Worm (Caenorhabditis elegans) whole organism, late embryonic: ENCODE results near the gene hsp-17.
A peak's percentile ranks its signal among the peaks of the same experiment; 100 is the strongest.

Experiments
- C38D4.7 ChIP-seq: fragments of 200-800 bp; sonication (Bioruptor generic); optimal IDR thresholded peaks from 2 replicates; lab custom pipeline; 2018; ENCODE audit warnings: mild to moderate bottlenecking, missing genetic modification characterization, moderate library complexity, missing compliant biosample characterization
- K02D7.2 ChIP-seq: sonication (generic microtip); optimal IDR thresholded peaks from 2 replicates; lab custom pipeline; 2017; ENCODE audit warnings: mild to moderate bottlenecking, missing genetic modification characterization, missing compliant biosample characterization
- T23F11.4 ChIP-seq: fragments of 200-800 bp; sonication (Bioruptor generic); optimal IDR thresholded peaks from 2 replicates; lab custom pipeline; 2018; ENCODE audit warnings: mild to moderate bottlenecking, missing genetic modification characterization, missing compliant biosample characterization
- Y22D7AL.16 ChIP-seq: sonication (generic microtip); optimal IDR thresholded peaks from 2 replicates; lab custom pipeline; 2016; ENCODE audit warnings: missing genetic modification characterization, missing compliant biosample characterization
- ahr-1 ChIP-seq: sonication (generic microtip); optimal IDR thresholded peaks from 2 replicates; lab custom pipeline; 2016; ENCODE audit warnings: missing genetic modification characterization, missing compliant biosample characterization
- ama-1 ChIP-seq: fragments of 150-350 bp; optimal IDR thresholded peaks from 2 replicates; lab custom pipeline; 2014
- ceh-18 ChIP-seq: sonication (generic microtip); optimal IDR thresholded peaks from 2 replicates; lab custom pipeline; 2016; ENCODE audit warnings: missing genetic modification characterization, missing compliant biosample characterization
- ceh-19 ChIP-seq: fragments of 200-800 bp; sonication (Bioruptor generic); optimal IDR thresholded peaks from 2 replicates; lab custom pipeline; 2018; ENCODE audit warnings: mild to moderate bottlenecking, missing genetic modification characterization, missing compliant biosample characterization
- ceh-2 ChIP-seq: sonication (generic microtip); optimal IDR thresholded peaks from 2 replicates; lab custom pipeline; 2016; ENCODE audit warnings: missing genotype, missing genetic modification characterization, missing compliant biosample characterization
- ceh-24 ChIP-seq: sonication (generic microtip); optimal IDR thresholded peaks from 2 replicates; lab custom pipeline; 2016; ENCODE audit warnings: mild to moderate bottlenecking, missing genetic modification characterization, missing compliant biosample characterization
- ceh-34 ChIP-seq: sonication (generic microtip); optimal IDR thresholded peaks from 2 replicates; lab custom pipeline; 2016; ENCODE audit warnings: mild to moderate bottlenecking, missing genetic modification characterization, missing compliant biosample characterization
- ceh-45 ChIP-seq: fragments of 200-800 bp; sonication (Bioruptor generic); IDR thresholded peaks from 2 replicates; pipeline ENCODE4 v1.3.6; 2022; ENCODE audit warnings: missing genetic modification reagents, missing genetic modification characterization, missing compliant biosample characterization
- ceh-48 ChIP-seq: sonication (generic microtip); optimal IDR thresholded peaks from 2 replicates; lab custom pipeline; 2016; ENCODE audit warnings: missing genetic modification characterization, inconsistent platforms, missing compliant biosample characterization
- ceh-6 ChIP-seq: fragments of 200-800 bp; sonication (Bioruptor generic); optimal IDR thresholded peaks from 2 replicates; lab custom pipeline; 2018; ENCODE audit warnings: mild to moderate bottlenecking, missing genetic modification characterization, missing compliant biosample characterization
- ceh-9 ChIP-seq: sonication (generic microtip); optimal IDR thresholded peaks from 2 replicates; lab custom pipeline; 2016; ENCODE audit warnings: mild to moderate bottlenecking, missing genetic modification characterization, inconsistent platforms, missing compliant biosample characterization
- che-1 ChIP-seq: sonication (generic microtip); optimal IDR thresholded peaks from 2 replicates; lab custom pipeline; 2016; ENCODE audit warnings: mild to moderate bottlenecking, missing genetic modification characterization, missing compliant biosample characterization
- dve-1 ChIP-seq: sonication (generic microtip); optimal IDR thresholded peaks from 2 replicates; lab custom pipeline; 2017; ENCODE audit warnings: antibody characterized with exemption, mild to moderate bottlenecking, missing genetic modification characterization, missing compliant biosample characterization
- elt-2 ChIP-seq: sonication (generic microtip); optimal IDR thresholded peaks from 2 replicates; lab custom pipeline; 2016; ENCODE audit warnings: missing genetic modification reagents, missing genetic modification characterization, missing compliant biosample characterization
- elt-4 ChIP-seq: sonication (generic microtip); optimal IDR thresholded peaks from 2 replicates; lab custom pipeline; 2016; ENCODE audit warnings: missing genetic modification characterization, missing compliant biosample characterization
- ets-4 ChIP-seq: sonication (generic microtip); optimal IDR thresholded peaks from 2 replicates; lab custom pipeline; 2016; ENCODE audit warnings: missing genetic modification characterization, missing compliant biosample characterization
- eyg-1 ChIP-seq: sonication (generic microtip); optimal IDR thresholded peaks from 2 replicates; lab custom pipeline; 2016; ENCODE audit warnings: missing genotype, missing genetic modification characterization, missing compliant biosample characterization
- fax-1 ChIP-seq: sonication (generic microtip); optimal IDR thresholded peaks from 2 replicates; lab custom pipeline; 2016; ENCODE audit warnings: missing genotype, missing genetic modification characterization, missing compliant biosample characterization
- fkh-10 ChIP-seq: fragments of 150-350 bp; optimal IDR thresholded peaks from 2 replicates; lab custom pipeline; 2014; ENCODE audit warnings: missing biosample characterization, missing genetic modification reagents, missing genetic modification characterization
- fkh-6 ChIP-seq: sonication (generic microtip); optimal IDR thresholded peaks from 2 replicates; lab custom pipeline; 2016; ENCODE audit warnings: missing genetic modification characterization, missing compliant biosample characterization
- gmeb-2 ChIP-seq: sonication (generic microtip); optimal IDR thresholded peaks from 2 replicates; lab custom pipeline; 2016; ENCODE audit warnings: missing genetic modification characterization, inconsistent platforms, missing compliant biosample characterization
- hlh-13 ChIP-seq: fragments of 200-800 bp; sonication (Bioruptor generic); optimal IDR thresholded peaks from 2 replicates; lab custom pipeline; 2018; ENCODE audit warnings: mild to moderate bottlenecking, missing genetic modification characterization, missing compliant biosample characterization
- hlh-15 ChIP-seq: sonication (generic microtip); optimal IDR thresholded peaks from 2 replicates; lab custom pipeline; 2016; ENCODE audit warnings: missing genetic modification characterization, missing compliant biosample characterization
- hlh-6 ChIP-seq: sonication (generic microtip); optimal IDR thresholded peaks from 2 replicates; lab custom pipeline; 2016; ENCODE audit warnings: missing genotype, missing genetic modification characterization, missing compliant biosample characterization
- hlh-8 ChIP-seq: sonication (generic microtip); optimal IDR thresholded peaks from 2 replicates; lab custom pipeline; 2016; ENCODE audit warnings: missing genotype, missing genetic modification characterization, missing compliant biosample characterization
- lim-6 ChIP-seq: sonication (generic microtip); optimal IDR thresholded peaks from 2 replicates; lab custom pipeline; 2016; ENCODE audit warnings: missing genetic modification characterization, missing compliant biosample characterization
- lin-11 ChIP-seq: fragments of 200-800 bp; sonication (Bioruptor generic); optimal IDR thresholded peaks from 2 replicates; lab custom pipeline; 2018; ENCODE audit warnings: mild to moderate bottlenecking, missing genetic modification characterization, missing compliant biosample characterization
- madf-2 ChIP-seq: sonication (generic microtip); optimal IDR thresholded peaks from 2 replicates; lab custom pipeline; 2017; ENCODE audit warnings: missing genetic modification characterization, missing compliant biosample characterization
- mec-3 ChIP-seq: sonication (generic microtip); optimal IDR thresholded peaks from 2 replicates; lab custom pipeline; 2016; ENCODE audit warnings: borderline replicate concordance, missing genetic modification characterization, missing compliant biosample characterization
- nfya-1 ChIP-seq: sonication (generic microtip); optimal IDR thresholded peaks from 2 replicates; lab custom pipeline; 2017; ENCODE audit warnings: missing genetic modification characterization, mild to moderate bottlenecking, missing compliant biosample characterization, antibody characterized with exemption, moderate library complexity
- nhr-11 ChIP-seq: fragments of 150-350 bp; optimal IDR thresholded peaks from 2 replicates; lab custom pipeline; 2014; ENCODE audit warnings: missing biosample characterization, missing genetic modification characterization
- nhr-232 ChIP-seq: sonication (generic microtip); optimal IDR thresholded peaks from 2 replicates; lab custom pipeline; 2016; ENCODE audit warnings: missing genetic modification characterization, missing compliant biosample characterization
- npax-4 ChIP-seq: sonication (generic microtip); optimal IDR thresholded peaks from 2 replicates; lab custom pipeline; 2016; ENCODE audit warnings: missing genetic modification characterization, missing compliant biosample characterization
- pag-3 ChIP-seq: sonication (generic microtip); optimal IDR thresholded peaks from 2 replicates; lab custom pipeline; 2016; ENCODE audit warnings: missing compliant biosample characterization, missing genetic modification characterization, borderline replicate concordance
- pat-9 ChIP-seq: fragments of 200-800 bp; sonication (Bioruptor generic); optimal IDR thresholded peaks from 2 replicates; lab custom pipeline; 2018; ENCODE audit warnings: mild to moderate bottlenecking, missing genetic modification characterization, moderate library complexity, missing compliant biosample characterization
- pha-4 ChIP-seq: fragments of 150-350 bp; optimal IDR thresholded peaks from 2 replicates; lab custom pipeline; 2018; ENCODE audit warnings: missing biosample characterization, missing genetic modification reagents, missing genetic modification characterization
- pqm-1 ChIP-seq: sonication (generic microtip); optimal IDR thresholded peaks from 2 replicates; lab custom pipeline; 2016; ENCODE audit warnings: missing genetic modification characterization, missing compliant biosample characterization
- rnt-1 ChIP-seq: sonication (generic microtip); optimal IDR thresholded peaks from 2 replicates; lab custom pipeline; 2016; ENCODE audit warnings: missing genetic modification characterization, missing compliant biosample characterization
- sdc-2 ChIP-seq: sonication (generic microtip); optimal IDR thresholded peaks from 2 replicates; lab custom pipeline; 2016; ENCODE audit warnings: missing genotype, missing genetic modification characterization, missing compliant biosample characterization
- syd-9 ChIP-seq: sonication (generic microtip); optimal IDR thresholded peaks from 2 replicates; lab custom pipeline; 2016; ENCODE audit warnings: mild to moderate bottlenecking, missing genetic modification characterization, moderate library complexity, missing compliant biosample characterization
- tbx-2 ChIP-seq: sonication (generic microtip); optimal IDR thresholded peaks from 2 replicates; lab custom pipeline; 2016; ENCODE audit warnings: missing genetic modification characterization, missing compliant biosample characterization
- ttx-3 ChIP-seq: sonication (generic microtip); optimal IDR thresholded peaks from 2 replicates; lab custom pipeline; 2016; ENCODE audit warnings: missing genetic modification reagents, missing genetic modification characterization, missing compliant biosample characterization
- unc-42 ChIP-seq: sonication (generic microtip); optimal IDR thresholded peaks from 2 replicates; lab custom pipeline; 2016; ENCODE audit warnings: missing genotype, missing genetic modification characterization, missing compliant biosample characterization
- unc-55 ChIP-seq: sonication (generic microtip); optimal IDR thresholded peaks from 2 replicates; lab custom pipeline; 2017; ENCODE audit warnings: missing biosample characterization, missing genetic modification reagents, missing genetic modification characterization
- unc-86 ChIP-seq: sonication (generic microtip); optimal IDR thresholded peaks from 2 replicates; lab custom pipeline; 2016; ENCODE audit warnings: missing genetic modification characterization, missing compliant biosample characterization
- ztf-16 ChIP-seq: sonication (generic microtip); optimal IDR thresholded peaks from 2 replicates; lab custom pipeline; 2017; ENCODE audit warnings: missing genetic modification characterization, missing compliant biosample characterization

The hsp-17 gene

ce11 chrV:8409594-8409993 lies 23.9 kb upstream of the hsp-17 start:
- TF ChIP-seq hlh-13 (GFP tag; lab: Kevin White, UChicago) (no peak), unc-55 (GFP tag; lab: Kevin White, UChicago) (no peak), npax-4 (no peak), sdc-2 (tag; lab: Kevin White, UChicago) (no peak), syd-9 (no peak), T23F11.4 (no peak), nhr-232 (tag; lab: Kevin White, UChicago) (no peak), nhr-11 (tag; lab: Kevin White, UChicago) (no peak), ceh-45 (no peak), unc-42 (tag; lab: Kevin White, UChicago) (no peak), ztf-16 (tag; lab: Kevin White, UChicago) (no peak), ceh-9 (no peak), C38D4.7 (GFP tag; lab: Kevin White, UChicago) (no peak), nfya-1 (no peak), ceh-18 (no peak), gmeb-2 (tag; lab: Kevin White, UChicago) (no peak), ceh-6 (GFP tag; lab: Kevin White, UChicago) (no peak), unc-86 (tag; lab: Kevin White, UChicago) (no peak), mec-3 (no peak), eyg-1 (no peak)

- TF ChIP-seq Y22D7AL.16 (tag; lab: Kevin White, UChicago) = no peak
- TF ChIP-seq rnt-1 = no peak
- no peak for TF ChIP-seq pqm-1 (tag; lab: Kevin White, UChicago)
- no peak for TF ChIP-seq ceh-48 (tag; lab: Kevin White, UChicago)
- TF ChIP-seq ama-1 = no peak
- no peak for TF ChIP-seq fkh-10
- no peak for TF ChIP-seq hlh-6 (tag; lab: Kevin White, UChicago)
- TF ChIP-seq elt-4 (tag; lab: Kevin White, UChicago) = no peak
- TF ChIP-seq npax-4 = no peak
- TF ChIP-seq ceh-45 = no peak
- TF ChIP-seq ceh-24 (tag; lab: Kevin White, UChicago) = no peak
- no peak for TF ChIP-seq pag-3 (tag; lab: Kevin White, UChicago)
- TF ChIP-seq tbx-2 (tag; lab: Kevin White, UChicago) = no peak
- TF ChIP-seq nhr-232 (tag; lab: Kevin White, UChicago) = no peak
- TF ChIP-seq che-1 = no peak
- no peak for TF ChIP-seq C38D4.7 (GFP tag; lab: Kevin White, UChicago)
- no peak for TF ChIP-seq mec-3
These were observed 21.2 kb upstream of the hsp-17 start for ce11 chrV:8406911-8407310.

ce11 chrV:8406155-8406554 lies 20.4 kb upstream of the hsp-17 start:
- TF ChIP-seq fax-1 (tag; lab: Kevin White, UChicago) (no peak), elt-2 (tag; lab: Kevin White, UChicago) (peak; percentile 56), lim-6 (tag; lab: Kevin White, UChicago) (no peak), dve-1 (tag; lab: Kevin White, UChicago) (no peak), ceh-19 (GFP tag; lab: Kevin White, UChicago) (no peak), hlh-13 (GFP tag; lab: Kevin White, UChicago) (no peak)

ce11 chrV:8404339-8404738 lies 18.6 kb upstream of the hsp-17 start:
- no peak for TF ChIP-seq K02D7.2 (tag; lab: Kevin White, UChicago)
- no peak for TF ChIP-seq ceh-18
- TF ChIP-seq madf-2 = no peak
- no peak for TF ChIP-seq ets-4 (tag; lab: Kevin White, UChicago)
- no peak for TF ChIP-seq hlh-8 (tag; lab: Kevin White, UChicago)
- TF ChIP-seq unc-86 (tag; lab: Kevin White, UChicago) = no peak
- no peak for TF ChIP-seq fkh-10
- no peak for TF ChIP-seq pqm-1 (tag; lab: Kevin White, UChicago)
- TF ChIP-seq ceh-48 (tag; lab: Kevin White, UChicago) = no peak
- TF ChIP-seq ceh-6 (GFP tag; lab: Kevin White, UChicago) = no peak
- TF ChIP-seq pat-9 (tag; lab: Kevin White, UChicago) = no peak
- no peak for TF ChIP-seq hlh-15 (tag; lab: Kevin White, UChicago)
- no peak for TF ChIP-seq ttx-3 (tag; lab: Kevin White, UChicago)
- no peak for TF ChIP-seq ahr-1 (tag; lab: Kevin White, UChicago)
- no peak for TF ChIP-seq ceh-34 (tag; lab: Kevin White, UChicago)
- no peak for TF ChIP-seq pha-4
- no peak for TF ChIP-seq ceh-2 (tag; lab: Kevin White, UChicago)
- TF ChIP-seq lin-11 (tag; lab: Kevin White, UChicago) = no peak
- TF ChIP-seq fkh-6 = no peak
